Fruit fly (Drosophila melanogaster) Kc167 (cell line): ENCODE data around the gene MESR3.

Experiments
- insv ChIP-seq: fragments of >200 bp; optimal IDR thresholded peaks from 3 replicates; lab custom pipeline; 2018; ENCODE audit warnings: missing external identifiers
- psq ChIP-seq: fragments of >200 bp; optimal IDR thresholded peaks from 2 replicates; lab custom pipeline; 2017; ENCODE audit warnings: missing external identifiers
- ttk ChIP-seq: sonication (Bioruptor generic); optimal IDR thresholded peaks from 2 replicates; lab custom pipeline; 2017; ENCODE audit warnings: missing external identifiers

DNA sequence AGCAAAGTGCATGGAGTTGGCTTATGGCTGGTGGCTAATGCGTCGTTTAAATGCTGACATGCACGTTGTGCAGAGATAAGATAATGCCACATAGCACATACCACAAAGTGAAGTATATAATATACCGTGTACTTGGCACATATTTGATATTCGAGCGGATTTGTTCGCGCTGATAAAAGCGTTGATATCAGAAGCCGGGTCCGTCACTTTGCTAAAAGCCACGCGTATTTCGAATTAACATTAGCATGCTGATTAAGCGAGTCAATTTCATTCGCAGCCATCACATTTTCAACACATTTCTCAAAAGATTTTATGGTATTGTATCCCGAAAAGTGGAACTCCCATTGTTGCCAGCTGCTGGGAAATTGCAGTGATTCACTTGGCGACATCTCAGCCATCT is 48.3 kb upstream of the MESR3 start:
- TF ChIP-seq psq (lab: Kevin White, UChicago) (no peak), ttk (no peak), insv (lab: Kevin White, UChicago) (no peak)
